Fruit fly (Drosophila melanogaster) whole organism, prepupa: Measurements from ENCODE around the gene eIF3d1.
A peak's percentile ranks its signal among the peaks of the same experiment; 100 is the strongest.

Experiments used
- Blimp-1 ChIP-seq: fragments of 200-800 bp; sonication (Bioruptor generic); optimal IDR thresholded peaks from 3 replicates; lab custom pipeline; 2017; ENCODE audit warnings: missing biosample characterization, missing genetic modification characterization, mild to moderate bottlenecking, moderate library complexity, missing genetic modification reagents
- CG10631 ChIP-seq: fragments of 200-800 bp; sonication (Bioruptor generic); optimal IDR thresholded peaks from 2 replicates; lab custom pipeline; 2016; ENCODE audit warnings: missing biosample characterization, missing genetic modification characterization
- CG11762 ChIP-seq: fragments of 200-800 bp; sonication (Bioruptor generic); optimal IDR thresholded peaks from 3 replicates; lab custom pipeline; 2016; ENCODE audit warnings: missing biosample characterization, missing genetic modification characterization; ENCODE audit not compliant: insufficient read depth
- CG15336 ChIP-seq: fragments of 200-800 bp; sonication (Bioruptor generic); IDR thresholded peaks from 2 replicates; pipeline ENCODE4 v1.3.6; 2022; ENCODE audit warnings: missing biosample characterization, missing genetic modification characterization
- CG3032 ChIP-seq: fragments of 200-800 bp; optimal IDR thresholded peaks from 2 replicates; lab custom pipeline; 2019; ENCODE audit warnings: missing biosample characterization, mild to moderate bottlenecking, missing genetic modification characterization, moderate library complexity
- CG31627 ChIP-seq: fragments of 200-800 bp; sonication (Bioruptor generic); optimal IDR thresholded peaks from 3 replicates; lab custom pipeline; 2016; ENCODE audit warnings: missing biosample characterization, missing genetic modification characterization
- CG32006 ChIP-seq: fragments of 200-800 bp; sonication (Bioruptor generic); optimal IDR thresholded peaks from 3 replicates; lab custom pipeline; 2017; ENCODE audit warnings: missing biosample characterization, mild to moderate bottlenecking, missing genetic modification characterization
- CG34406 ChIP-seq: fragments of 200-800 bp; sonication (Bioruptor generic); optimal IDR thresholded peaks from 3 replicates; lab custom pipeline; 2016; ENCODE audit warnings: missing biosample characterization, missing genetic modification characterization
- CG3919 ChIP-seq: fragments of 200-800 bp; sonication (Bioruptor generic); optimal IDR thresholded peaks from 3 replicates; lab custom pipeline; 2016; ENCODE audit warnings: missing biosample characterization, missing genetic modification characterization
- CG4318 ChIP-seq: fragments of 200-800 bp; sonication (Bioruptor generic); optimal IDR thresholded peaks from 3 replicates; lab custom pipeline; 2017; ENCODE audit warnings: missing biosample characterization, mild to moderate bottlenecking, missing genetic modification characterization
- CG6276 ChIP-seq: fragments of 200-800 bp; sonication (Bioruptor generic); optimal IDR thresholded peaks from 2 replicates; lab custom pipeline; 2017; ENCODE audit warnings: missing biosample characterization, mild to moderate bottlenecking, missing genetic modification characterization
- CG6808 ChIP-seq: fragments of 200-800 bp; sonication (Bioruptor generic); optimal IDR thresholded peaks from 3 replicates; lab custom pipeline; 2017; ENCODE audit warnings: missing biosample characterization, missing genetic modification characterization, mild to moderate bottlenecking, moderate library complexity, missing genetic modification reagents
- CG7368 ChIP-seq: fragments of 200-800 bp; sonication (Bioruptor generic); optimal IDR thresholded peaks from 3 replicates; lab custom pipeline; 2016; ENCODE audit warnings: missing biosample characterization, missing genetic modification characterization
- CG9139 ChIP-seq: fragments of 200-800 bp; sonication (Bioruptor generic); optimal IDR thresholded peaks from 3 replicates; lab custom pipeline; 2017; ENCODE audit warnings: missing biosample characterization, mild to moderate bottlenecking, missing genetic modification characterization
- Eip75B ChIP-seq: fragments of 200-800 bp; sonication (Bioruptor generic); optimal IDR thresholded peaks from 3 replicates; lab custom pipeline; 2016; ENCODE audit warnings: missing biosample characterization, missing genetic modification characterization
- Eip78C ChIP-seq: fragments of 200-800 bp; sonication (Bioruptor generic); peaks from one replicate; lab custom pipeline; 2016; ENCODE audit warnings: missing biosample characterization, missing genetic modification characterization
- Eip93F ChIP-seq: fragments of 200-800 bp; sonication (Bioruptor generic); optimal IDR thresholded peaks from 2 replicates; lab custom pipeline; 2016; ENCODE audit warnings: missing biosample characterization, mild to moderate bottlenecking, missing genetic modification characterization
- Ets21C ChIP-seq: fragments of 200-800 bp; sonication (Bioruptor generic); optimal IDR thresholded peaks from 3 replicates; lab custom pipeline; 2016; ENCODE audit warnings: missing biosample characterization, missing genetic modification characterization
- Ets96B ChIP-seq: fragments of 200-800 bp; optimal IDR thresholded peaks from 2 replicates; lab custom pipeline; 2019; ENCODE audit warnings: missing biosample characterization, mild to moderate bottlenecking, missing genetic modification characterization, moderate library complexity
- Gug ChIP-seq: fragments of 200-800 bp; sonication (Bioruptor generic); IDR thresholded peaks from 2 replicates; pipeline ENCODE4 v1.3.6; 2022; ENCODE audit warnings: missing biosample characterization, missing genetic modification characterization
- Hr38 ChIP-seq: sonication (Bioruptor generic); optimal IDR thresholded peaks from 2 replicates; lab custom pipeline; 2016; ENCODE audit warnings: missing biosample characterization, missing genetic modification characterization
- Hr4 ChIP-seq: fragments of 200-800 bp; sonication (Bioruptor generic); optimal IDR thresholded peaks from 3 replicates; lab custom pipeline; 2016; ENCODE audit warnings: missing biosample characterization, missing genetic modification characterization
- Lpt ChIP-seq: fragments of 200-800 bp; sonication (Bioruptor generic); optimal IDR thresholded peaks from 3 replicates; lab custom pipeline; 2016; ENCODE audit warnings: missing biosample characterization, missing genetic modification characterization
- Met ChIP-seq: fragments of 200-800 bp; sonication (Bioruptor generic); optimal IDR thresholded peaks from 3 replicates; lab custom pipeline; 2016; ENCODE audit warnings: missing biosample characterization, missing genetic modification characterization
- OdsH ChIP-seq: fragments of 200-800 bp; sonication (Bioruptor generic); optimal IDR thresholded peaks from 3 replicates; lab custom pipeline; 2016; ENCODE audit warnings: missing biosample characterization, missing genetic modification characterization
- Smox ChIP-seq: fragments of 200-800 bp; sonication (Bioruptor generic); optimal IDR thresholded peaks from 3 replicates; lab custom pipeline; 2016; ENCODE audit warnings: missing biosample characterization, missing genetic modification characterization
- Sox102F ChIP-seq: fragments of 200-800 bp; sonication (Bioruptor generic); optimal IDR thresholded peaks from 2 replicates; lab custom pipeline; 2016; ENCODE audit warnings: missing biosample characterization, mild to moderate bottlenecking, missing genetic modification characterization
- Sox14 ChIP-seq: fragments of 200-800 bp; sonication (Bioruptor generic); optimal IDR thresholded peaks from 3 replicates; lab custom pipeline; 2016; ENCODE audit warnings: missing biosample characterization, missing genetic modification characterization
- Sox15 ChIP-seq: fragments of 200-800 bp; sonication (Bioruptor generic); optimal IDR thresholded peaks from 3 replicates; lab custom pipeline; 2016; ENCODE audit warnings: missing biosample characterization, missing genetic modification characterization
- acj6 ChIP-seq: fragments of 200-800 bp; sonication (Bioruptor generic); optimal IDR thresholded peaks from 3 replicates; lab custom pipeline; 2016; ENCODE audit warnings: missing biosample characterization, missing genetic modification characterization
- cyc ChIP-seq: fragments of 200-800 bp; sonication (Bioruptor generic); optimal IDR thresholded peaks from 3 replicates; lab custom pipeline; 2016; ENCODE audit warnings: missing biosample characterization, missing genetic modification characterization
- dac ChIP-seq: fragments of 200-800 bp; sonication (Bioruptor generic); optimal IDR thresholded peaks from 2 replicates; lab custom pipeline; 2017; ENCODE audit warnings: missing biosample characterization, mild to moderate bottlenecking, missing genetic modification characterization
- dsx ChIP-seq: fragments of 200-800 bp; optimal IDR thresholded peaks from 3 replicates; lab custom pipeline; 2019; ENCODE audit warnings: missing biosample characterization, mild to moderate bottlenecking, missing genetic modification characterization, moderate library complexity; ENCODE audit not compliant: poor library complexity, severe bottlenecking
- eg ChIP-seq: fragments of 200-800 bp; sonication (Bioruptor generic); IDR thresholded peaks from 3 replicates; pipeline ENCODE4 v1.3.6; 2022; ENCODE audit warnings: missing biosample characterization, missing genetic modification characterization
- esn ChIP-seq: fragments of 200-800 bp; sonication (Bioruptor generic); optimal IDR thresholded peaks from 2 replicates; lab custom pipeline; 2016; ENCODE audit warnings: missing biosample characterization, mild to moderate bottlenecking, missing genetic modification characterization, moderate library complexity
- fd59A ChIP-seq: fragments of 200-800 bp; sonication (Bioruptor generic); optimal IDR thresholded peaks from 2 replicates; lab custom pipeline; 2017; ENCODE audit warnings: missing biosample characterization, mild to moderate bottlenecking, missing genetic modification characterization, missing genetic modification reagents
- fd85E ChIP-seq: fragments of 200-800 bp; sonication (Bioruptor generic); optimal IDR thresholded peaks from 3 replicates; lab custom pipeline; 2016; ENCODE audit warnings: missing biosample characterization, missing genetic modification characterization
- fkh ChIP-seq: fragments of 200-800 bp; sonication (Bioruptor generic); optimal IDR thresholded peaks from 3 replicates; lab custom pipeline; 2017; ENCODE audit warnings: missing biosample characterization, mild to moderate bottlenecking, missing genetic modification characterization, moderate library complexity
- lz ChIP-seq: fragments of 200-800 bp; sonication (Bioruptor generic); optimal IDR thresholded peaks from 3 replicates; lab custom pipeline; 2016; ENCODE audit warnings: missing biosample characterization, missing genetic modification characterization
- net ChIP-seq: fragments of 200-800 bp; sonication (Bioruptor generic); optimal IDR thresholded peaks from 3 replicates; lab custom pipeline; 2016; ENCODE audit warnings: missing biosample characterization, missing genetic modification characterization
- pdm3 ChIP-seq: fragments of 200-800 bp; sonication (Bioruptor generic); optimal IDR thresholded peaks from 3 replicates; lab custom pipeline; 2016; ENCODE audit warnings: missing biosample characterization, missing genetic modification characterization
- salr ChIP-seq, 2 experiments: fragments of 200-800 bp; sonication (Bioruptor generic); optimal IDR thresholded peaks; 3 replicates each; lab custom pipeline; 2016 to 2018; ENCODE audit warnings: missing biosample characterization in 2 of 2, missing genetic modification characterization in 2 of 2, mild to moderate bottlenecking in 1 of 2
- spab ChIP-seq: fragments of 200-800 bp; sonication (Bioruptor generic); optimal IDR thresholded peaks from 2 replicates; lab custom pipeline; 2017; ENCODE audit warnings: missing biosample characterization, mild to moderate bottlenecking, missing genetic modification characterization, missing genetic modification reagents
- ss ChIP-seq, 2 experiments: fragments of 200-800 bp; sonication (Bioruptor generic); optimal IDR thresholded peaks; 2 replicates in 1 of 2; 3 replicates in 1 of 2; lab custom pipeline; 2017 to 2018; ENCODE audit warnings: mild to moderate bottlenecking in 2 of 2, missing biosample characterization in 2 of 2, missing genetic modification characterization in 2 of 2, moderate library complexity in 1 of 2
- topi ChIP-seq: fragments of 200-800 bp; sonication (Bioruptor generic); optimal IDR thresholded peaks from 3 replicates; lab custom pipeline; 2016; ENCODE audit warnings: missing biosample characterization, missing genetic modification characterization
- vri ChIP-seq: fragments of 200-800 bp; sonication (Bioruptor generic); optimal IDR thresholded peaks from 3 replicates; lab custom pipeline; 2016; ENCODE audit warnings: missing biosample characterization, mild to moderate bottlenecking, missing genetic modification characterization

eIF3d1 gene

dm6 chr3R:23728086-23728485, 48.2 kb downstream of the eIF3d1 start (continued):
- TF ChIP-seq lz (no peak), CG6276 (peak; percentile 49), topi (no peak)
- TF ChIP-seq, all 60 proteins: peak for 24

dm6 chr3R:23729066-23729465, 49.2 kb downstream of the eIF3d1 start:
- TF ChIP-seq CG6276 (no peak), Eip93F (no peak), Smox (GFP tag; lab: Kevin White, UChicago) (no peak), CG3032 (no peak), fkh (peak; percentile 93), acj6 (GFP tag; lab: Kevin White, UChicago) (no peak), Lpt (no peak), eg (0 out of 3 replicates have a peak, but pooled peaks have one; percentile 9)

dm6 chr3R:23729632-23730471, 50.0 kb downstream of the eIF3d1 start:
- peak; percentile 59 for TF ChIP-seq Eip75B
- peak; percentile 25 for TF ChIP-seq CG3919 (GFP tag; lab: Kevin White, UChicago)
- TF ChIP-seq vri (GFP tag; lab: Kevin White, UChicago), result peak; percentile 59
- TF ChIP-seq CG32006 (GFP tag; lab: Kevin White, UChicago), result peak; percentile 22
- peak; percentile 36 for TF ChIP-seq Sox102F (GFP tag; lab: Kevin White, UChicago)
- no peak for TF ChIP-seq CG7368
- TF ChIP-seq acj6 (GFP tag; lab: Kevin White, UChicago), result no peak
- no peak for TF ChIP-seq pdm3 (GFP tag; lab: Kevin White, UChicago)
- no peak for TF ChIP-seq Sox15 (GFP tag; lab: Kevin White, UChicago)
- TF ChIP-seq Gug (GFP tag; lab: Robert Waterston, UW), result no peak
- TF ChIP-seq Ets96B, result no peak
- peak; percentile 42; the same call in 1 of the 2 replicates for TF ChIP-seq CG15336
- TF ChIP-seq Hr38 (GFP tag; lab: Kevin White, UChicago), result no peak
- TF ChIP-seq Eip78C (GFP tag; lab: Kevin White, UChicago), result peak; percentile 84
- peak; percentile 72 for TF ChIP-seq Blimp-1
- no peak for TF ChIP-seq fd85E (GFP tag; lab: Kevin White, UChicago)
- peak; percentile 38 for TF ChIP-seq CG9139 (GFP tag; lab: Kevin White, UChicago)
- no peak for TF ChIP-seq CG11762 (GFP tag; lab: Kevin White, UChicago)
- peak; percentile 52 for TF ChIP-seq dsx (GFP tag; lab: Kevin White, UChicago)
- TF ChIP-seq Met (GFP tag; lab: Kevin White, UChicago), result no peak
- TF ChIP-seq Sox14, result peak; percentile 95
- TF ChIP-seq ss (GFP tag; optimal IDR thresholded peaks at IDR 0.05; lab: Kevin White, UChicago), result peak; percentile 59 to 67
- no peak for TF ChIP-seq OdsH (GFP tag; lab: Kevin White, UChicago)
- no peak for TF ChIP-seq dac (GFP tag; lab: Kevin White, UChicago)
- TF ChIP-seq esn (GFP tag; lab: Kevin White, UChicago), result peak; percentile 14
- peak; percentile 63 for TF ChIP-seq CG6808 (GFP tag; lab: Kevin White, UChicago)
- TF ChIP-seq net, result peak; percentile 38
- TF ChIP-seq CG10631 (GFP tag; lab: Kevin White, UChicago), result no peak
- peak; percentile 16 for TF ChIP-seq fkh
- no peak for TF ChIP-seq Hr4
- no peak for TF ChIP-seq salr (GFP tag; optimal IDR thresholded peaks at IDR 0.05; lab: Kevin White, UChicago)
- no peak for TF ChIP-seq CG31627
- no peak for TF ChIP-seq Ets21C (GFP tag; lab: Kevin White, UChicago)
- peak; percentile 32 for TF ChIP-seq CG6276
- no peak for TF ChIP-seq CG4318 (GFP tag; lab: Kevin White, UChicago)
- no peak for TF ChIP-seq cyc (GFP tag; lab: Kevin White, UChicago)
- TF ChIP-seq CG34406 (GFP tag; lab: Kevin White, UChicago), result no peak
- no peak; the same call in 2 of the 3 replicates for TF ChIP-seq eg
- TF ChIP-seq spab, result peak; percentile 15
- TF ChIP-seq fd59A, result no peak
- no peak for TF ChIP-seq lz
